Worm (Caenorhabditis elegans): ENCODE data around the gene K01C8.2.

K01C8.2 gene

DNA sequence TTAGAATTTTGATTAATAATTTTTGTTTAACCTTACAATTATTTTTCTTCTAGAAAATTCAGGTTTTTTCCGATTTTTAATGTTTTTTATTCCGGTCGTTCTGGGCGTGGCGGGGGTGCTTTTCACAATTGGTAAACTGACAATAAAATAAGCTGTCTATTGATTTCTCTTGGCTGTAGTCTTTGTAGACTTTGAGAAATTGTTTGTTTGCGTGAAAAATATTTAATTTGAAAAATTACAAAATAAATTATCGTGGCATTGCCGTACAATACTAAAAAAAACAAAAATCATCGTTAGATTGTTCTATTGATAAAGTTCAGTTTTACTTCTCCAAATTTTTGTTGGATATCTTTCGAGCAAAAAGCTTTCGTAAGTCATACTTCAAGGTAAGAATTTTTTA lies 22.8 kb downstream of the K01C8.2 start, which contains the start of gene F35C11.3:
Gene F35C11.3, plus strand, starts transcription at position 301 of the 400 bp plus-strand sequence.
- TF ChIP-seq ama-1 (optimal IDR thresholded peaks at IDR 0.05) (no peak), tag-97 (GFP tag; IDR thresholded peaks at IDR 0.05) (no peak), zfp-3 (GFP tag; conservative IDR thresholded peaks at IDR 0.05) (no peak), F37D6.2 (tag; optimal IDR thresholded peaks at IDR 0.05) (no peak), attf-4 (tag; optimal IDR thresholded peaks at IDR 0.05) (no peak), nhr-102 (tag; optimal IDR thresholded peaks at IDR 0.05) (no peak), aha-1 (tag) (no peak), lin-1 (GFP tag; IDR thresholded peaks at IDR 0.05) (no peak), egl-27 (tag; optimal IDR thresholded peaks at IDR 0.05) (no peak), pha-4 (GFP tag; IDR thresholded peaks at IDR 0.05) (no peak), pha-4 (tag; optimal IDR thresholded peaks at IDR 0.05) (no peak)

DNA sequence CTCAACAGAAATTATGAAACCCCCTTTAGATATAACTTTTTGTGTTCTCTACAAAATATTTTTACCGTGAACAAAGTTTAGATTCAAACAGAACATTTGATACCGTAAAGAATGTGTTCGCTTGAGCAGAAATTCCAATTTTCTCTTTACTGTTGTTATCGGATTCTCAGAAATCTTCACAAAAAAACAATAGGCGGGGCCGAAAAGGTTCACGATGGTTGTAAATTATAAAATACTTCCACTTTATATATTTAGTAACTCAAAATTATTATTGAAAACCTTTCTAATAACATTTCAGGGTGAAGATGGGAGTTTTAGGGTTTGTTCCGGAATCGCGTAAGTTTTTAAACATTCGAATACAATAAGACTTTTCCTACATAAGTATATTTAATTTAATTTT lies 31.1 kb downstream of the K01C8.2 start, which contains the start of gene nlp-5:
Gene nlp-5, plus strand, starts transcription at position 301 of the 400 bp plus-strand sequence.
- TF ChIP-seq lin-1 (GFP tag; IDR thresholded peaks at IDR 0.05) (no peak), unc-62 (GFP tag; optimal IDR thresholded peaks at IDR 0.05 in 1 of 2) (peak in 1 of 2 experiments; percentile 61), unc-62 (tag; optimal IDR thresholded peaks at IDR 0.05) (no peak), daf-8 (GFP tag; IDR thresholded peaks at IDR 0.05) (no peak), ZK337.2 (GFP tag; IDR thresholded peaks at IDR 0.05) (no peak)

DNA sequence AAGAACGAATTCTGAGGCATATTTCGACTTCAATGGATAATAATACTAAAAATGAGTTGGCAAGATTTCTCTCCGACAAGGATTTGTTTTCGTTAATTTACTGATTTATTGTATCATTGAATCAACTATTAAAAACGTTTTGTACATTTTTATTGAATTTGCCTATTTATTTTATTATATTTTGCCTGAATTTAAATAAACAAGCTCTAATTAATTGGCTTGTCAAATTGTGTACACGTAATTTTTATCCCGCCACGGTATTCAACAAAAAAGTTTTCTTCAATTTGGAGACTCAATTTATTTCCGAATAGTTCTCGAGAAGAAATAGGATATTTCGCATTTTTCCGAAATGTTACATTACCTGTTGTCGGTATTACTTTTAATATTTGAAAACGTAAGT lies 36.8 kb downstream of the K01C8.2 start, which contains the start of gene M110.7:
Gene M110.7, plus strand, starts transcription at position 301 of the 400 bp plus-strand sequence.
- no peak for TF ChIP-seq madf-5 (GFP tag; IDR thresholded peaks at IDR 0.05)
- TF ChIP-seq Y105C5A.15 (GFP tag; IDR thresholded peaks at IDR 0.05), result no peak
- no peak for TF ChIP-seq nhr-102 (tag; optimal IDR thresholded peaks at IDR 0.05)
- no peak for TF ChIP-seq attf-4 (tag; optimal IDR thresholded peaks at IDR 0.05)
- no peak for TF ChIP-seq lin-39 (tag; optimal IDR thresholded peaks at IDR 0.05)
- no peak for TF ChIP-seq lir-3 (tag; optimal IDR thresholded peaks at IDR 0.05)
- no peak for TF ChIP-seq daf-8 (GFP tag; IDR thresholded peaks at IDR 0.05)
- TF ChIP-seq Y48G9A.11 (GFP tag; IDR thresholded peaks at IDR 0.05), result no peak
- no peak for TF ChIP-seq mdl-1 (tag; optimal IDR thresholded peaks at IDR 0.05)
- no peak for TF ChIP-seq ceh-32 (tag; optimal IDR thresholded peaks at IDR 0.05; ENCODE audit: poor library complexity)
- no peak for TF ChIP-seq spr-1 (tag; optimal IDR thresholded peaks at IDR 0.05)
- TF ChIP-seq tra-1 (GFP tag; IDR thresholded peaks at IDR 0.05), result no peak
- no peak for TF ChIP-seq egl-43 (GFP tag; IDR thresholded peaks at IDR 0.05)
- no peak for TF ChIP-seq dmd-9 (GFP tag; IDR thresholded peaks at IDR 0.05)
- TF ChIP-seq daf-19 (GFP tag; conservative IDR thresholded peaks at IDR 0.05), result no peak
- TF ChIP-seq madf-9 (GFP tag; conservative IDR thresholded peaks at IDR 0.05), result no peak
- no peak for TF ChIP-seq dmd-6 (GFP tag; IDR thresholded peaks at IDR 0.05)
- TF ChIP-seq unc-130 (GFP tag; optimal IDR thresholded peaks at IDR 0.05), result no peak
- no peak for TF ChIP-seq daf-12 (tag; optimal IDR thresholded peaks at IDR 0.05)

DNA sequence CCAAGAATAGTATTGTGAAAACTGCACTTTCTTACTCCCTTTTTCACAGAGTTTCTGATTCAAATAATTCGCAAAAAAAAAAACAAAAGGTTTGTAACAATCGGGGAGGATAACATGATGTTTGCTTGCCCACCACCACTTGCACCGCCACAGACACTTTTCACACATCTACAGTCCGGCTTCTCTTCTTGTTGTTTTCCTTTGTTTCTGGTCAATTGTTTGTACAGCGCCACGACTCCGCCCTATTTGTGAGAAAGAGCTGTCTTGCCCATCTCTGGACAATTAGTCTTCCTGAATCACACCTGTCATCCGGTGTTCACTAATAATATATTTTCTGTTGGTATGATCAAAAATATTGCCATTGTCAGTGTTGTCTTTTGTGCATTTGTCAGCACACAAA lies 38.3 kb downstream of the K01C8.2 start, which contains the start of gene M110.9:
Gene M110.9, plus strand, starts transcription at position 301 of the 400 bp plus-strand sequence.
- TF ChIP-seq set-16 (GFP tag; IDR thresholded peaks at IDR 0.05), result no peak
- TF ChIP-seq nhr-11 (tag; optimal IDR thresholded peaks at IDR 0.05), result no peak

DNA sequence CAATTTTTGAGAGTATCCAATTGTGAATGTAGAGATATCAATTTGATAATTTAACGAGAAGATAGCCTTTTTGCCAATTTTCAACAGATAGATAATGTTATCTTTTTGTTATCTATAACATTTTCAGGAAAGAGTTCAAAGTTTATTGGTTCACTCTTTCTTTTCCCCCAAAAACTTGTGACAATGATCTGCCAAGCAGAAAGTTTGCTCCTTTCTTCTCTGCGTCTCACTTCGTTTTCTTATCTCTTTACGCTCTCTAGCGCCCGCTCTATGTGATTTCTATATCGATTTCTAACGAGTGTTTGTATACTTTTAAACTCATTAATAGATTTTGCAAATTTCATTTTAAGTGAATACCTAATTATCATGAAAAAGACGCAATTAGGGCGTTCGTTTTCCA lies 42.8 kb downstream of the K01C8.2 start:
- no peak for TF ChIP-seq ceh-32 (tag; optimal IDR thresholded peaks at IDR 0.05; ENCODE audit: poor library complexity)
- peak; percentile 48 for TF ChIP-seq pqm-1 (tag; optimal IDR thresholded peaks at IDR 0.05)
- no peak for TF ChIP-seq ama-1 (optimal IDR thresholded peaks at IDR 0.05)
- no peak for TF ChIP-seq aha-1 (tag)
- no peak for TF ChIP-seq snpc-4 (tag; optimal IDR thresholded peaks at IDR 0.05)
- no peak for TF ChIP-seq ces-1 (GFP tag; optimal IDR thresholded peaks at IDR 0.05)
- no peak for TF ChIP-seq Y105C5A.15 (GFP tag; IDR thresholded peaks at IDR 0.05)
- 0 out of 2 replicates have a peak, but pooled peaks have one; percentile 13 for TF ChIP-seq lin-1 (GFP tag; IDR thresholded peaks at IDR 0.05)
- no peak for TF ChIP-seq zfp-2 (tag; optimal IDR thresholded peaks at IDR 0.05)
- TF ChIP-seq dmd-9 (GFP tag; IDR thresholded peaks at IDR 0.05), result no peak
- TF ChIP-seq nhr-6 (tag; optimal IDR thresholded peaks at IDR 0.05), result no peak
- no peak for TF ChIP-seq R02D3.7 (tag; optimal IDR thresholded peaks at IDR 0.05)
- no peak for TF ChIP-seq zfp-3 (GFP tag; conservative IDR thresholded peaks at IDR 0.05)
- peak; percentile 23 for TF ChIP-seq mep-1 (tag; optimal IDR thresholded peaks at IDR 0.05)
- TF ChIP-seq set-16 (GFP tag; IDR thresholded peaks at IDR 0.05), result no peak
- TF ChIP-seq T26A8.4 (GFP tag; IDR thresholded peaks at IDR 0.05), result no peak
- TF ChIP-seq zag-1 (tag; optimal IDR thresholded peaks at IDR 0.05), result no peak
- TF ChIP-seq pha-4 (GFP tag; IDR thresholded peaks at IDR 0.05), result peak; percentile 29; the same call in 1 of the 2 replicates
- TF ChIP-seq pha-4 (tag; optimal IDR thresholded peaks at IDR 0.05), result peak; percentile 37
- no peak for TF ChIP-seq daf-16 (GFP tag; optimal IDR thresholded peaks at IDR 0.05)
- TF ChIP-seq daf-16 (tag; optimal IDR thresholded peaks at IDR 0.05), result peak; percentile 76
- no peak for TF ChIP-seq zip-2 (tag; optimal IDR thresholded peaks at IDR 0.05)

Data from whole organism, L4 larva.